Worm (Caenorhabditis elegans) whole organism, mixed stage, embryonic: ENCODE data around the gene add-1.

Experiments
- M03D4.4 ChIP-seq: sonication (generic microtip); optimal IDR thresholded peaks from 2 replicates; lab custom pipeline; 2017; ENCODE audit warnings: mild to moderate bottlenecking, missing genetic modification characterization, missing compliant biosample characterization
- blmp-1 ChIP-seq: fragments of 150-350 bp; optimal IDR thresholded peaks from 2 replicates; lab custom pipeline; 2014; ENCODE audit warnings: missing biosample characterization, missing genetic modification characterization
- ceh-39 ChIP-seq: fragments of 150-350 bp; optimal IDR thresholded peaks from 2 replicates; lab custom pipeline; 2014; ENCODE audit warnings: missing biosample characterization, missing genetic modification characterization
- ceh-43 ChIP-seq: fragments of 200-800 bp; sonication (Bioruptor generic); optimal IDR thresholded peaks from 2 replicates; lab custom pipeline; 2018; ENCODE audit warnings: mild to moderate bottlenecking, missing genetic modification characterization, moderate library complexity, missing compliant biosample characterization
- ceh-83 ChIP-seq: fragments of 200-800 bp; sonication (Bioruptor generic); optimal IDR thresholded peaks from 2 replicates; lab custom pipeline; 2018; ENCODE audit warnings: mild to moderate bottlenecking, missing genetic modification characterization, missing compliant biosample characterization
- ces-1 ChIP-seq: fragments of 150-350 bp; optimal IDR thresholded peaks from 2 replicates; lab custom pipeline; 2014; ENCODE audit warnings: missing biosample characterization, missing genetic modification reagents, missing genetic modification characterization
- cnd-1 ChIP-seq: fragments of 200-800 bp; sonication (Bioruptor generic); optimal IDR thresholded peaks from 2 replicates; lab custom pipeline; 2018; ENCODE audit warnings: mild to moderate bottlenecking, missing genetic modification characterization, missing compliant biosample characterization
- drap-1 ChIP-seq: fragments of 200-800 bp; sonication (Bioruptor generic); optimal IDR thresholded peaks from 3 replicates; lab custom pipeline; 2018; ENCODE audit warnings: mild to moderate bottlenecking, missing genetic modification characterization, missing compliant biosample characterization
- elt-1 ChIP-seq: sonication (generic microtip); optimal IDR thresholded peaks from 2 replicates; lab custom pipeline; 2017; ENCODE audit warnings: missing genetic modification characterization, mild to moderate bottlenecking, missing compliant biosample characterization, antibody characterized with exemption, moderate library complexity, borderline replicate concordance; ENCODE audit not compliant: insufficient read depth
- elt-3 ChIP-seq: fragments of 150-350 bp; optimal IDR thresholded peaks from 2 replicates; lab custom pipeline; 2014; ENCODE audit warnings: missing biosample characterization, missing genetic modification characterization
- flh-1 ChIP-seq: fragments of 200-800 bp; sonication (Bioruptor generic); optimal IDR thresholded peaks from 2 replicates; lab custom pipeline; 2018; ENCODE audit warnings: mild to moderate bottlenecking, missing genetic modification characterization, moderate library complexity, missing compliant biosample characterization
- ham-2 ChIP-seq: fragments of 200-800 bp; sonication (Bioruptor generic); optimal IDR thresholded peaks from 2 replicates; lab custom pipeline; 2018; ENCODE audit warnings: mild to moderate bottlenecking, missing genetic modification characterization, missing compliant biosample characterization
- lin-32 ChIP-seq: fragments of 200-800 bp; sonication (Bioruptor generic); optimal IDR thresholded peaks from 2 replicates; lab custom pipeline; 2018; ENCODE audit warnings: mild to moderate bottlenecking, missing genetic modification characterization, missing compliant biosample characterization
- lsy-2 ChIP-seq: fragments of 150-350 bp; optimal IDR thresholded peaks from 2 replicates; lab custom pipeline; 2014; ENCODE audit warnings: missing biosample characterization, missing genetic modification characterization
- mab-5 ChIP-seq: fragments of 150-350 bp; optimal IDR thresholded peaks from 2 replicates; lab custom pipeline; 2014; ENCODE audit warnings: missing biosample characterization, missing genetic modification characterization
- mep-1 ChIP-seq: fragments of 150-350 bp; optimal IDR thresholded peaks from 2 replicates; lab custom pipeline; 2017; ENCODE audit warnings: missing biosample characterization, missing genetic modification reagents, missing genetic modification characterization, inconsistent platforms
- mls-2 ChIP-seq: sonication (generic microtip); optimal IDR thresholded peaks from 2 replicates; lab custom pipeline; 2016; ENCODE audit warnings: mild to moderate bottlenecking, missing genetic modification characterization, moderate library complexity, missing compliant biosample characterization
- nhr-12 ChIP-seq: fragments of 150-350 bp; optimal IDR thresholded peaks from 2 replicates; lab custom pipeline; 2014; ENCODE audit warnings: missing biosample characterization, missing genetic modification characterization
- nhr-2 ChIP-seq: fragments of 150-350 bp; optimal IDR thresholded peaks from 2 replicates; lab custom pipeline; 2014; ENCODE audit warnings: missing biosample characterization, missing genetic modification characterization
- pha-4 ChIP-seq: fragments of 150-350 bp; optimal IDR thresholded peaks from 2 replicates; lab custom pipeline; 2018; ENCODE audit warnings: missing biosample characterization, missing genetic modification reagents, missing genetic modification characterization
- sem-2 ChIP-seq: fragments of 200-800 bp; sonication (Bioruptor generic); optimal IDR thresholded peaks from 2 replicates; lab custom pipeline; 2018; ENCODE audit warnings: mild to moderate bottlenecking, missing genetic modification characterization, missing compliant biosample characterization
- tbx-8 ChIP-seq: fragments of 200-800 bp; sonication (Bioruptor generic); optimal IDR thresholded peaks from 2 replicates; lab custom pipeline; 2018; ENCODE audit warnings: mild to moderate bottlenecking, missing genetic modification characterization, moderate library complexity, missing compliant biosample characterization
- unc-120 ChIP-seq: sonication (generic microtip); optimal IDR thresholded peaks from 2 replicates; lab custom pipeline; 2017; ENCODE audit warnings: missing genetic modification characterization, missing compliant biosample characterization; ENCODE audit not compliant: poor library complexity, severe bottlenecking
- unc-39 ChIP-seq: fragments of 150-350 bp; optimal IDR thresholded peaks from 2 replicates; lab custom pipeline; 2014; ENCODE audit warnings: missing biosample characterization, missing genetic modification characterization
- zip-8 ChIP-seq: fragments of 150-350 bp; optimal IDR thresholded peaks from 2 replicates; lab custom pipeline; 2014; ENCODE audit warnings: missing biosample characterization, missing genetic modification characterization
- ztf-11 ChIP-seq: fragments of 150-350 bp; optimal IDR thresholded peaks from 2 replicates; lab custom pipeline; 2014; ENCODE audit warnings: missing biosample characterization, missing genetic modification characterization

The add-1 gene

ce11 chrX:4842305-4842704 is 17.5 kb downstream of the add-1 start:
- TF ChIP-seq tbx-8 (GFP tag; lab: Kevin White, UChicago) (no peak), sem-2 (GFP tag; lab: Kevin White, UChicago) (no peak), mls-2 (no peak), zip-8 (no peak)

DNA sequence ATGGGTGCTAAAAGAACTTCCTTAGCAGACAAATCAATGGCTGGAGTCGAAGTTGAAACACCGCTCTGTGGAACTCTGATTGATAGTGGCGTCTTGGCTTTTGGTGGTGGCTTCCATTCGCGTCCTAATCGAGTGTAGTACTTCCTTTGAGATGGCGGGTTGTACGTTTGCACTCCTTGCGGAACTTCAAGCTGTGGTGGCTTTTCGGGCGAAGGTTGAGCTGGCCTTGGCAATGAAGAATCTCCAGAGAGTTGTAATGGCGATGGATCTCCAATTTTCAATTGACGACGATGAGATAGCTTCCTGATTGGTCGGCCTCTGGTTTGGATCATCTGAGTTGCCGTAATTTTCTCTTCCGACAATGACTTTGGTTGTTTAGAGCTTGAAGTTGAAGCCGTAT is 19.2 kb downstream of the add-1 start:
- no peak for TF ChIP-seq ceh-83 (GFP tag; lab: Kevin White, UChicago)
- TF ChIP-seq flh-1 (GFP tag; lab: Kevin White, UChicago) = no peak
- no peak for TF ChIP-seq lin-32 (GFP tag; lab: Kevin White, UChicago)
- no peak for TF ChIP-seq elt-3 (tag; lab: Kevin White, UChicago)
- TF ChIP-seq nhr-12 (tag; lab: Kevin White, UChicago) = no peak
- no peak for TF ChIP-seq nhr-2 (tag; lab: Kevin White, UChicago)
- TF ChIP-seq ceh-39 (tag; lab: Kevin White, UChicago) = no peak
- no peak for TF ChIP-seq M03D4.4 (tag; lab: Kevin White, UChicago)
- TF ChIP-seq unc-39 (tag; lab: Kevin White, UChicago) = no peak
- TF ChIP-seq cnd-1 (tag; lab: Kevin White, UChicago) = no peak
- TF ChIP-seq ztf-11 = no peak
- TF ChIP-seq ceh-43 (GFP tag; lab: Kevin White, UChicago) = no peak
- TF ChIP-seq mab-5 (tag; lab: Kevin White, UChicago) = no peak
- TF ChIP-seq ham-2 (GFP tag; lab: Kevin White, UChicago) = no peak
- TF ChIP-seq lsy-2 (tag; lab: Kevin White, UChicago) = no peak
- TF ChIP-seq pha-4 (tag; lab: Kevin White, UChicago) = no peak
- no peak for TF ChIP-seq mep-1 (tag; lab: Kevin White, UChicago)

DNA sequence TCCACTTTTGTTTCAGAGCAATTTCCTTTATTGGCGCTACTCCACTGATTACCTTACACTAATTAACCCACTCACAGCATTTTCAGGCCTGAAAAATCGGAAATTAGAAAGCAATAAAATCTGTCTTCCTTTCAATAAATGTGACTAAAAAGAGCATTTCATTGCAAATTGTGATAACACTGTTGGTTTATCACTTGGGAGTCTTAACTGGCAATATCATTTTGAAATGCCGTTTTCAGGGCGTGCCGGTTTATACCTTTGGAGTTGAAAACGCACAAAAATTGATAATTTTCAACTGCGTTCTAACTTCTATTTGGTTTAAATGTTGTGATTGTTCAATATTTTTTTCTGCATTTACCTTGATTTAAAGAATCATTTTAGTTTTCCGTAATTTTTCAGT is 37.6 kb downstream of the add-1 start, which contains the start of gene R08E3.1:
Gene R08E3.1, plus strand, starts transcription at position 386 of the 400 bp plus-strand sequence.
- no peak for TF ChIP-seq nhr-2 (tag; lab: Kevin White, UChicago)
- TF ChIP-seq ham-2 (GFP tag; lab: Kevin White, UChicago) = no peak
- no peak for TF ChIP-seq ztf-11
- TF ChIP-seq mab-5 (tag; lab: Kevin White, UChicago) = no peak
- no peak for TF ChIP-seq mep-1 (tag; lab: Kevin White, UChicago)
- no peak for TF ChIP-seq zip-8

- TF ChIP-seq zip-8 (peak; percentile 22), elt-1 (tag; lab: Kevin White, UChicago) (no peak)
Measured at ce11 chrX:4821602-4822001, 38.2 kb downstream of the add-1 start.

DNA sequence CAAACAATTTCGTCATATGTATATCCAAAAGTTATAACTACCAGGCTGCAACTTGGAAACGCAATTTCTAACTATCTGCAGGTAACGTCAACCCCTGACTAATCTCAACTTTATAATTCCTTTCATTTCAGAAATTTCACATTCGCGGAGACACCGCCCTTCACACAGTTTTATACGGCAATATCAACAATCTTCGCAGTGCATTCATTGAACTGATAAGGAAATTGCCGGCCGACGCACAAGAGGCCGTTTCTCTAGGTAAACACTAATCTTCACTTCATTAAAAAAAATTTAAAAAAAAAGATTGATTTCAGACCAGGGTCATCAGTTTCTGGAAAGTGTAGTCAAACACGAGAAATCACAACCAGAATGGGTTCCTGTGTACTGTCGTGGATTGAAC is 41.0 kb downstream of the add-1 start:
- no peak for TF ChIP-seq ceh-43 (GFP tag; lab: Kevin White, UChicago)
- TF ChIP-seq blmp-1 (tag; lab: Kevin White, UChicago) = no peak
- TF ChIP-seq tbx-8 (GFP tag; lab: Kevin White, UChicago) = no peak
- no peak for TF ChIP-seq flh-1 (GFP tag; lab: Kevin White, UChicago)
- no peak for TF ChIP-seq ceh-83 (GFP tag; lab: Kevin White, UChicago)
- no peak for TF ChIP-seq ces-1
- TF ChIP-seq drap-1 = no peak
- TF ChIP-seq nhr-12 (tag; lab: Kevin White, UChicago) = no peak
- TF ChIP-seq sem-2 (GFP tag; lab: Kevin White, UChicago) = no peak

DNA sequence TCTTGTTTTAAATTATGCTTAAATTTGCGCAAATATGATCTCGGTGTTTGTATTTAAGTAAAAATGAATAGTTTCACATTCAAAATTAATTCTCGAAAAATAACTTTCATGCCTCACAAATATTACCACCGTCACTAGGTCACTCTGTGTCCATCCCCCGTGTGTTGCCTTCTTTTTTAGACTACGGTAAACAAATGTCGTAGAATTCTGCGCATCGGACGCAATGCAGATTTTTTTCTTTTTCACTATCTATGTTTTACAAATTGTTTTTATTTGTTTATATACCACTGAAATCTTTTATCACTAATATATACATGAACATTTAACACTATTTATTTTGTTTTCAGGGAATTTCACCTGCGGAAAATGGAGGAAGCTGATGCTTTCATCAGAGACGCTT is 41.6 kb downstream of the add-1 start, which contains the start of gene R08E3.3:
Gene R08E3.3, plus strand, starts transcription at position 342 of the 400 bp plus-strand sequence.
- TF ChIP-seq nhr-12 (tag; lab: Kevin White, UChicago) (no peak), nhr-2 (tag; lab: Kevin White, UChicago) (no peak), ces-1 (peak; percentile 15), zip-8 (no peak), mab-5 (tag; lab: Kevin White, UChicago) (no peak), mep-1 (tag; lab: Kevin White, UChicago) (no peak), mls-2 (no peak), lsy-2 (tag; lab: Kevin White, UChicago) (peak; percentile 95), elt-3 (tag; lab: Kevin White, UChicago) (no peak), sem-2 (GFP tag; lab: Kevin White, UChicago) (no peak), unc-120 (tag; lab: Kevin White, UChicago) (no peak)
